Fruit fly (Drosophila melanogaster) whole organism, embryonic: ENCODE results near the gene alpha-Est3.

Source experiments
- Bdp1 ChIP-seq: fragments of 200-800 bp; sonication (Bioruptor generic); optimal IDR thresholded peaks from 3 replicates; lab custom pipeline; 2016; ENCODE audit warnings: missing biosample characterization, missing genetic modification characterization
- CG1024 ChIP-seq: fragments of 200-800 bp; sonication (Bioruptor generic); IDR thresholded peaks from 2 replicates; pipeline ENCODE4 v1.3.6; 2022; ENCODE audit warnings: missing biosample characterization, missing genetic modification characterization
- CG10274 ChIP-seq: fragments of 200-800 bp; sonication (Bioruptor generic); optimal IDR thresholded peaks from 3 replicates; lab custom pipeline; 2017; ENCODE audit warnings: missing biosample characterization, mild to moderate bottlenecking, missing genetic modification characterization
- CG11093 ChIP-seq: fragments of 200-800 bp; sonication (Bioruptor generic); IDR thresholded peaks from 3 replicates; pipeline ENCODE4 v1.3.6; 2022; ENCODE audit warnings: missing biosample characterization, missing genetic modification characterization
- CG11398 ChIP-seq: fragments of 200-800 bp; sonication (Bioruptor generic); optimal IDR thresholded peaks from 2 replicates; lab custom pipeline; 2016; ENCODE audit warnings: missing biosample characterization, missing genetic modification characterization
- CG11504 ChIP-seq: fragments of 200-800 bp; sonication (Bioruptor generic); optimal IDR thresholded peaks from 3 replicates; lab custom pipeline; 2019; ENCODE audit warnings: missing biosample characterization, mild to moderate bottlenecking, missing genetic modification characterization, moderate library complexity
- CG13624 ChIP-seq: fragments of 200-800 bp; sonication (Bioruptor generic); optimal IDR thresholded peaks from 2 replicates; lab custom pipeline; 2016; ENCODE audit warnings: missing biosample characterization, missing genetic modification characterization
- CG14050 ChIP-seq: fragments of 200-800 bp; sonication (Bioruptor generic); IDR thresholded peaks from 3 replicates; pipeline ENCODE4 v1.3.6; 2022; ENCODE audit warnings: missing biosample characterization, missing genetic modification characterization
- CG14860 ChIP-seq: fragments of 200-800 bp; sonication (Bioruptor generic); IDR thresholded peaks from 3 replicates; pipeline ENCODE4 v1.3.6; 2022; ENCODE audit warnings: missing biosample characterization, missing genetic modification characterization; ENCODE audit not compliant: partially characterized antibody
- CG15011 ChIP-seq: fragments of 200-800 bp; sonication (Bioruptor generic); optimal IDR thresholded peaks from 3 replicates; lab custom pipeline; 2018; ENCODE audit warnings: missing biosample characterization, mild to moderate bottlenecking, missing genetic modification characterization
- CG17328 ChIP-seq: fragments of 200-800 bp; sonication (Bioruptor generic); IDR thresholded peaks from 2 replicates; pipeline ENCODE4 v1.3.6; 2022; ENCODE audit warnings: missing biosample characterization, missing genetic modification characterization
- CG17568 ChIP-seq: fragments of 200-800 bp; sonication (Bioruptor generic); optimal IDR thresholded peaks from 2 replicates; lab custom pipeline; 2018; ENCODE audit warnings: missing biosample characterization, mild to moderate bottlenecking, missing genetic modification characterization, moderate library complexity
- CG18764 ChIP-seq: fragments of 200-800 bp; sonication (Bioruptor generic); optimal IDR thresholded peaks from 3 replicates; lab custom pipeline; 2016; ENCODE audit warnings: missing biosample characterization, missing genetic modification characterization
- CG2116 ChIP-seq: fragments of 200-800 bp; sonication (Bioruptor generic); optimal IDR thresholded peaks from 3 replicates; lab custom pipeline; 2018; ENCODE audit warnings: missing biosample characterization, mild to moderate bottlenecking, missing genetic modification characterization
- CG2120 ChIP-seq: fragments of 200-800 bp; sonication (Bioruptor generic); optimal IDR thresholded peaks from 3 replicates; lab custom pipeline; 2016; ENCODE audit warnings: missing biosample characterization, missing genetic modification characterization
- CG2712 ChIP-seq: fragments of 200-800 bp; optimal IDR thresholded peaks from 3 replicates; lab custom pipeline; 2019; ENCODE audit warnings: missing biosample characterization, mild to moderate bottlenecking, missing genetic modification characterization, moderate library complexity
- CG2889 ChIP-seq: fragments of 200-800 bp; sonication (Bioruptor generic); IDR thresholded peaks from 3 replicates; pipeline ENCODE4 v1.3.6; 2022; ENCODE audit warnings: missing biosample characterization, missing genetic modification characterization
- CG32532 ChIP-seq: fragments of 200-800 bp; sonication (Bioruptor generic); IDR thresholded peaks from 2 replicates; pipeline ENCODE4 v1.3.6; 2022; ENCODE audit warnings: missing biosample characterization, missing genetic modification characterization
- CG32767 ChIP-seq: fragments of 200-800 bp; sonication (Bioruptor generic); IDR thresholded peaks from 2 replicates; pipeline ENCODE4 v1.3.6; 2022; ENCODE audit warnings: missing biosample characterization, missing genetic modification characterization
- CG6813 ChIP-seq: fragments of 200-800 bp; sonication (Bioruptor generic); optimal IDR thresholded peaks from 2 replicates; lab custom pipeline; 2017; ENCODE audit warnings: missing biosample characterization, missing genetic modification characterization, mild to moderate bottlenecking, moderate library complexity, missing genetic modification reagents
- CG7271 ChIP-seq: fragments of 200-800 bp; sonication (Bioruptor generic); optimal IDR thresholded peaks from 2 replicates; lab custom pipeline; 2018; ENCODE audit warnings: missing biosample characterization, mild to moderate bottlenecking, missing genetic modification characterization, moderate library complexity
- CG9876 ChIP-seq: fragments of 200-800 bp; sonication (Bioruptor generic); optimal IDR thresholded peaks from 2 replicates; lab custom pipeline; 2016; ENCODE audit warnings: missing biosample characterization, missing genetic modification characterization
- CG9932 ChIP-seq: fragments of 200-800 bp; sonication (Bioruptor generic); IDR thresholded peaks from 2 replicates; pipeline ENCODE4 v1.3.6; 2022; ENCODE audit warnings: missing biosample characterization, missing genetic modification characterization
- CoRest ChIP-seq: fragments of 200-800 bp; sonication (Bioruptor generic); optimal IDR thresholded peaks from 3 replicates; lab custom pipeline; 2018; ENCODE audit warnings: missing biosample characterization, mild to moderate bottlenecking, missing genetic modification characterization, moderate library complexity
- D19B ChIP-seq: fragments of 200-800 bp; sonication (Bioruptor generic); optimal IDR thresholded peaks from 2 replicates; lab custom pipeline; 2017; ENCODE audit warnings: missing biosample characterization, mild to moderate bottlenecking, missing genetic modification characterization
- Dbx ChIP-seq: fragments of 200-800 bp; sonication (Bioruptor generic); IDR thresholded peaks from 3 replicates; pipeline ENCODE4 v1.3.6; 2022; ENCODE audit warnings: missing biosample characterization, missing genetic modification characterization
- E2f2 ChIP-seq: fragments of 200-800 bp; sonication (Bioruptor generic); IDR thresholded peaks from 2 replicates; pipeline ENCODE4 v1.3.6; 2022; ENCODE audit warnings: missing biosample characterization, missing genetic modification characterization
- HLH54F ChIP-seq: fragments of 200-800 bp; sonication (Bioruptor generic); optimal IDR thresholded peaks from 3 replicates; lab custom pipeline; 2016; ENCODE audit warnings: missing biosample characterization, missing genetic modification characterization
- MBD-R2 ChIP-seq: fragments of 200-800 bp; sonication (Bioruptor generic); IDR thresholded peaks from 2 replicates; pipeline ENCODE4 v1.3.6; 2022; ENCODE audit warnings: missing biosample characterization, missing genetic modification characterization
- NFAT ChIP-seq: fragments of 200-800 bp; sonication (Bioruptor generic); IDR thresholded peaks from 2 replicates; pipeline ENCODE4 v1.3.6; 2022; ENCODE audit warnings: missing biosample characterization, missing genetic modification characterization
- Nf-YB ChIP-seq: fragments of 200-800 bp; sonication (Bioruptor generic); optimal IDR thresholded peaks from 3 replicates; lab custom pipeline; 2019; ENCODE audit warnings: missing biosample characterization, mild to moderate bottlenecking, missing genetic modification characterization, moderate library complexity
- NfI ChIP-seq: fragments of 200-800 bp; sonication (Bioruptor generic); optimal IDR thresholded peaks from 3 replicates; lab custom pipeline; 2018; ENCODE audit warnings: missing biosample characterization, mild to moderate bottlenecking, missing genetic modification characterization, moderate library complexity
- Oaz ChIP-seq: fragments of 200-800 bp; sonication (Bioruptor generic); IDR thresholded peaks from 2 replicates; pipeline ENCODE4 v1.3.6; 2022; ENCODE audit warnings: missing biosample characterization, missing genetic modification characterization
- PHDP ChIP-seq: fragments of 200-800 bp; sonication (Bioruptor generic); optimal IDR thresholded peaks from 3 replicates; lab custom pipeline; 2018; ENCODE audit warnings: missing biosample characterization, mild to moderate bottlenecking, missing genetic modification characterization, moderate library complexity
- Scr ChIP-seq: fragments of 200-800 bp; sonication (Bioruptor generic); IDR thresholded peaks from 2 replicates; pipeline ENCODE4 v1.3.6; 2022; ENCODE audit warnings: missing biosample characterization, missing genetic modification characterization; ENCODE audit not compliant: partially characterized antibody
- aop ChIP-seq: fragments of 200-800 bp; sonication (Bioruptor generic); IDR thresholded peaks from 2 replicates; pipeline ENCODE4 v1.3.6; 2022; ENCODE audit warnings: missing biosample characterization, missing genetic modification characterization
- bowl ChIP-seq: fragments of 200-800 bp; sonication (Bioruptor generic); IDR thresholded peaks from 2 replicates; pipeline ENCODE4 v1.3.6; 2022; ENCODE audit warnings: missing biosample characterization, missing genetic modification characterization
- cad ChIP-seq: fragments of >200 bp; optimal IDR thresholded peaks from 2 replicates; lab custom pipeline; 2017; ENCODE audit warnings: missing biosample characterization, missing genetic modification characterization
- crp ChIP-seq, 2 experiments: fragments of 200-800 bp; sonication (Bioruptor generic); optimal IDR thresholded peaks; 2 replicates in 1 of 2; 3 replicates in 1 of 2; lab custom pipeline; 2017; ENCODE audit warnings: missing biosample characterization in 2 of 2, missing genetic modification characterization in 2 of 2, mild to moderate bottlenecking in 1 of 2, moderate library complexity in 1 of 2
- dysf ChIP-seq: fragments of 200-800 bp; sonication (Bioruptor generic); IDR thresholded peaks from 3 replicates; pipeline ENCODE4 v1.3.6; 2022; ENCODE audit warnings: missing biosample characterization, missing genetic modification characterization
- eve ChIP-seq, 2 experiments: fragments of >200 bp; optimal IDR thresholded peaks; 2 replicates each; lab custom pipeline; 2017; ENCODE audit warnings: missing biosample characterization in 2 of 2, missing genetic modification characterization in 2 of 2
- eyg ChIP-seq: fragments of 200-800 bp; sonication (Bioruptor generic); optimal IDR thresholded peaks from 3 replicates; lab custom pipeline; 2016; ENCODE audit warnings: missing biosample characterization, missing genetic modification characterization
- gsb-n ChIP-seq: fragments of 200-800 bp; sonication (Bioruptor generic); optimal IDR thresholded peaks from 3 replicates; lab custom pipeline; 2018; ENCODE audit warnings: missing biosample characterization, mild to moderate bottlenecking, missing genetic modification characterization
- hth ChIP-seq: fragments of >200 bp; optimal IDR thresholded peaks from 2 replicates; lab custom pipeline; 2017; ENCODE audit warnings: inconsistent platforms
- prd ChIP-seq, 3 experiments: fragments of >200 bp in 2 of 3; fragments of 200-800 bp in 1 of 3; sonication (Bioruptor generic) in 1 of 3; optimal IDR thresholded peaks in 2 of 3; IDR thresholded peaks in 1 of 3; 2 replicates in 2 of 3; 3 replicates in 1 of 3; pipeline versions ENCODE4 v1.3.6 to Lab custom; 2017 to 2022; ENCODE audit warnings: missing biosample characterization in 1 of 3, missing genetic modification characterization in 1 of 3
- sc ChIP-seq, 3 experiments: fragments of >200 bp in 2 of 3; fragments of 200-800 bp in 1 of 3; sonication (Bioruptor generic) in 1 of 3; optimal IDR thresholded peaks; 2 replicates in 2 of 3; 3 replicates in 1 of 3; lab custom pipeline; 2017; ENCODE audit warnings: mild to moderate bottlenecking in 1 of 3, missing biosample characterization in 1 of 3, missing genetic modification characterization in 1 of 3, missing genetic modification reagents in 1 of 3
- sqz ChIP-seq: fragments of 200-800 bp; sonication (Bioruptor generic); optimal IDR thresholded peaks from 3 replicates; lab custom pipeline; 2018; ENCODE audit warnings: missing biosample characterization, mild to moderate bottlenecking, missing genetic modification characterization
- unc-4 ChIP-seq: fragments of 200-800 bp; sonication (Bioruptor generic); IDR thresholded peaks from 2 replicates; pipeline ENCODE4 v1.3.6; 2022; ENCODE audit warnings: missing biosample characterization, missing genetic modification characterization; ENCODE audit not compliant: partially characterized antibody
- vvl ChIP-seq: fragments of 200-800 bp; sonication (Bioruptor generic); IDR thresholded peaks from 2 replicates; pipeline ENCODE4 v1.3.6; 2022; ENCODE audit warnings: missing biosample characterization, missing genetic modification characterization

Gene alpha-Est3

DNA sequence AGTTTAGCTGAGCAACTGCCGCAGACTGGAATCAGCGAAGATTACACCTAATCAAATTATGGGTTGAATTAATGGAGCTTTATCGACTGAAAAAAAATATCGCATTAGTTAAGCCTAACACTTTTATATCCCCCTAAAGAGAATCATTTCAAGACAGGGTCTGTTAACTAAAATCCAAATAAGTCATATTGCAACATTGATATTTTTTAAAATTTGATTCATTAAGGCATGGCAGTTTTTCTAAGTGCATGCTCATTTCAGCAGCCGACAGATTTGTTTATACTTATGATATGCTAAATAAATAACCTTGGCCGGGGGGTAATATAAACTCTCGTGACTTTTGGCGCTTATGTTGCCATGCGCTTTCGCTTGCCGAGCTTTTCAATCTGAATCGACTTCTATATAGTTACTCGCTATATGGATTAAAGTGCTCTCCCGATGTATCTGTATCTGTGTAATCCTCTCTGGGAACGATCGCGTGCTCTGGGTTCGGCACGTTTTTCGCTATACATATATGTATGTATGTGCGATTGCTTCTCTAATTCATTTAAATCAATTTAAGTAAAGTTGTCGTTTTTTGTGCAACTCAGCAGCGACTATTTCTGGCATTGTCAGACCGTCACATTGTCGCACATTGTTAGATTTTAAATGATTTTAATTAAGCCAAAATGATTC lies 35.0 kb downstream of the alpha-Est3 start (continued):
- TF ChIP-seq CG18764 (GFP tag; lab: Kevin White, UChicago) (peak; percentile 16), vvl (GFP tag; lab: Robert Waterston, UW) (peak; percentile 85; the same call in 1 of the 2 replicates), eve (GFP tag; optimal IDR thresholded peaks at IDR 0.05; lab: Kevin White, UChicago) (peak in 1 of 2 experiments; percentile 24), CG9932 (GFP tag; lab: Robert Waterston, UW) (peak; percentile 92), E2f2 (GFP tag; lab: Robert Waterston, UW) (peak; percentile 60), HLH54F (peak; percentile 91), NfI (GFP tag; lab: Kevin White, UChicago) (peak; percentile 83), crp (GFP tag; optimal IDR thresholded peaks at IDR 0.05; lab: Kevin White, UChicago) (peak in 1 of 2 experiments; percentile 19), NFAT (peak; percentile 83), CG2116 (GFP tag; lab: Kevin White, UChicago) (peak; percentile 36), unc-4 (GFP tag; lab: Robert Waterston, UW) (no peak), Dbx (GFP tag; lab: Robert Waterston, UW) (peak; percentile 95), CG13624 (GFP tag; lab: Kevin White, UChicago) (peak; percentile 96), CG11504 (tag; lab: Kevin White, UChicago) (peak; percentile 79), Scr (no peak), CG17328 (GFP tag; lab: Robert Waterston, UW) (peak; percentile 69; the same call in 1 of the 2 replicates), Bdp1 (GFP tag; lab: Kevin White, UChicago) (peak; percentile 70), CG14050 (GFP tag; lab: Robert Waterston, UW) (peak; percentile 55; the same call in 2 of the 3 replicates), CG17568 (GFP tag; lab: Kevin White, UChicago) (peak; percentile 57), CG15011 (peak; percentile 82), CG2889 (GFP tag; lab: Robert Waterston, UW) (peak; percentile 86), aop (GFP tag; lab: Robert Waterston, UW) (no peak), Oaz (GFP tag; lab: Robert Waterston, UW) (peak; percentile 69), sc (optimal IDR thresholded peaks at IDR 0.05; lab: Kevin White, UChicago) (no peak), sc (GFP tag; optimal IDR thresholded peaks at IDR 0.05; lab: Kevin White, UChicago) (no peak), CG2712 (tag; lab: Kevin White, UChicago) (peak; percentile 55), prd (optimal IDR thresholded peaks at IDR 0.05; lab: Kevin White, UChicago) (no peak), prd (GFP tag; IDR thresholded peaks at IDR 0.05; lab: Robert Waterston, UW) (peak; percentile 84), PHDP (tag; lab: Kevin White, UChicago) (peak; percentile 89), bowl (GFP tag; lab: Robert Waterston, UW) (0 out of 2 replicates have a peak, but pooled peaks have one; percentile 49), CG1024 (GFP tag; lab: Robert Waterston, UW) (no peak), CG10274 (GFP tag; lab: Kevin White, UChicago) (peak; percentile 65), sqz (GFP tag; lab: Kevin White, UChicago) (no peak), MBD-R2 (peak; percentile 80), Nf-YB (GFP tag; lab: Kevin White, UChicago) (peak; percentile 58), CG9876 (peak; percentile 64), gsb-n (tag; lab: Kevin White, UChicago) (no peak), CG11398 (GFP tag; lab: Kevin White, UChicago) (peak; percentile 73), CG11093 (peak; percentile 21; the same call in 1 of the 3 replicates), CoRest (tag; lab: Kevin White, UChicago) (peak; percentile 86), D19B (peak; percentile 78), hth (no peak), CG2120 (GFP tag; lab: Kevin White, UChicago) (peak; percentile 98), dysf (GFP tag; lab: Robert Waterston, UW) (peak; percentile 90), eyg (GFP tag; lab: Kevin White, UChicago) (peak; percentile 86), CG14860 (GFP tag; lab: Robert Waterston, UW) (no peak), CG6813 (GFP tag; lab: Kevin White, UChicago) (peak; percentile 65), CG32767 (GFP tag; lab: Robert Waterston, UW) (peak; percentile 38; the same call in 1 of the 2 replicates), cad (GFP tag; lab: Kevin White, UChicago) (no peak), CG32532 (peak; percentile 94), CG7271 (no peak)
